Fruit fly (Drosophila melanogaster): ENCODE measurements around the gene jigr1.

Gene jigr1

DNA sequence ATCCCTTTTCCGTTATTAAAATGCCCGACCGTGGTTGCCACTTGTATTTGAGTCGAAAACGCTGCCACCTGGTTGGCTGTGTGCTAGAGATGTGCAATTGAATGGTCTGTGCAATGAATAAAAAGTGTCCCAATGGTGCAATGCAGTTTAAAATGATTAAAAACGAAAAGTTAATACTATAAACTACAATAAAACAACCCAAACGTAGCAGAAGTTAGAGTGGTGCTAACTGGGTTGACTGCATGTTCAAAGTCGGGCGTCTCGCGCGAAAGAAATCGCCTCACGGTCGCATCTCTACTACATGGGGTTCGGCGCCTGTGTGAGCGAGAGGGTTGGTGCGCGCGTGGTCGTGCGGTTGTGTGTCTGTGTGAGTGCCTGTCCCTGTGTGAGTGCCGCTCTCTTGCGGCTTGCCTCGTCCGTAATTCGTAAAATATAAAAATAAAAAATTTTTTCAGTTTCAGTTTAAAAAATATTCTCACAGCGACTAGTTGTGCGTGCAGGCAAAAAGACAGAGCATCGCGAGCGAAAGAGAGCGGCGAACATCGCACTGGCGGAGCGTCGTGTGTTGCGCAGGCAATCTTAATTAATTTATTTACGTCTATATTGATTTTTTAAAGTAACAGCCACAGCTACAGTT is 9.4 kb downstream of the jigr1 start (continued):
- TF ChIP-seq Dp (GFP tag; optimal IDR thresholded peaks at IDR 0.05) (peak; percentile 92), CG10274 (GFP tag; optimal IDR thresholded peaks at IDR 0.05) (peak; percentile 82), CG7372 (GFP tag; IDR thresholded peaks at IDR 0.05) (peak; percentile 91), Hsf (GFP tag; optimal IDR thresholded peaks at IDR 0.05) (peak; percentile 95), lilli (GFP tag; optimal IDR thresholded peaks at IDR 0.05) (peak; percentile 97), ac (GFP tag; optimal IDR thresholded peaks at IDR 0.05) (no peak), vnd (GFP tag; IDR thresholded peaks at IDR 0.05; ENCODE audit: partially characterized antibody) (peak; percentile 86), slbo (GFP tag; IDR thresholded peaks at IDR 0.05) (peak; percentile 96), CG8290 (GFP tag; optimal IDR thresholded peaks at IDR 0.05) (peak; percentile 95), CG8290 (tag; optimal IDR thresholded peaks at IDR 0.05) (peak; percentile 44 to 95), sr (GFP tag; IDR thresholded peaks at IDR 0.05) (peak; percentile 42; the same call in 1 of the 3 replicates), CG10431 (GFP tag; optimal IDR thresholded peaks at IDR 0.05) (peak; percentile 70), Sry-β (GFP tag; optimal IDR thresholded peaks at IDR 0.05) (peak; percentile 86), Dip2 (GFP tag; IDR thresholded peaks at IDR 0.05) (peak; percentile 54; the same call in 1 of the 2 replicates), row (GFP tag; IDR thresholded peaks at IDR 0.05) (peak; percentile 98), nerfin-1 (tag; optimal IDR thresholded peaks at IDR 0.05) (peak; percentile 89), CG4707 (GFP tag; optimal IDR thresholded peaks at IDR 0.05) (peak; percentile 62), E2f1 (GFP tag; IDR thresholded peaks at IDR 0.05) (peak; percentile 85), CG15696 (tag; optimal IDR thresholded peaks at IDR 0.05) (peak; percentile 93), tx (GFP tag; optimal IDR thresholded peaks at IDR 0.05) (peak; percentile 96), CG1792 (GFP tag; optimal IDR thresholded peaks at IDR 0.05) (peak; percentile 93), CG3065 (GFP tag; optimal IDR thresholded peaks at IDR 0.05) (peak; percentile 88), zfh2 (GFP tag; optimal IDR thresholded peaks at IDR 0.05) (peak; percentile 98), Dfd (GFP tag; optimal IDR thresholded peaks at IDR 0.05) (no peak), CG5245 (GFP tag; optimal IDR thresholded peaks at IDR 0.05) (peak; percentile 81), CG5953 (GFP tag; IDR thresholded peaks at IDR 0.05) (peak; percentile 83), pb (GFP tag; optimal IDR thresholded peaks at IDR 0.05) (peak; percentile 90), disco-r (GFP tag; optimal IDR thresholded peaks at IDR 0.05) (peak; percentile 76), dimm (GFP tag; IDR thresholded peaks at IDR 0.05) (peak; percentile 77), jumu (GFP tag; optimal IDR thresholded peaks at IDR 0.05) (peak; percentile 98), tgo (GFP tag; IDR thresholded peaks at IDR 0.05) (peak; percentile 89), grau (tag; optimal IDR thresholded peaks at IDR 0.05) (peak; percentile 90), sqz (GFP tag; optimal IDR thresholded peaks at IDR 0.05) (peak; percentile 57), gt (GFP tag; IDR thresholded peaks at IDR 0.05) (peak; percentile 79), CG18262 (tag; optimal IDR thresholded peaks at IDR 0.05) (peak; percentile 86), chm (GFP tag; IDR thresholded peaks at IDR 0.05) (peak; percentile 78), CG12155 (GFP tag; optimal IDR thresholded peaks at IDR 0.05) (peak; percentile 94), CG34376 (GFP tag; optimal IDR thresholded peaks at IDR 0.05) (peak; percentile 92), tin (GFP tag; optimal IDR thresholded peaks at IDR 0.05) (peak; percentile 96), zf30C (GFP tag; optimal IDR thresholded peaks at IDR 0.05) (no peak), Hr78 (GFP tag; optimal IDR thresholded peaks at IDR 0.05) (peak in 1 of 2 experiments; percentile 45), Vsx1 (GFP tag; optimal IDR thresholded peaks at IDR 0.05) (peak; percentile 73), Sry-δ (GFP tag; optimal IDR thresholded peaks at IDR 0.05) (peak; percentile 99), CG10321 (GFP tag; IDR thresholded peaks at IDR 0.05) (peak; percentile 62; the same call in 1 of the 2 replicates), Mes4 (GFP tag; optimal IDR thresholded peaks at IDR 0.05) (peak; percentile 93), Oli (tag; optimal IDR thresholded peaks at IDR 0.05) (peak; percentile 87), cato (GFP tag; optimal IDR thresholded peaks at IDR 0.05; ENCODE audit: borderline replicate concordance) (peak; percentile 91), Hr51 (GFP tag; optimal IDR thresholded peaks at IDR 0.05) (peak; percentile 87 to 97), Spps (tag; optimal IDR thresholded peaks at IDR 0.05) (peak; percentile 65), z (GFP tag; IDR thresholded peaks at IDR 0.05) (0 out of 3 replicates have a peak, but pooled peaks have one; percentile 37)
